Fruit fly (Drosophila melanogaster) whole organism, embryonic: ENCODE results near the gene CG4629.

Experiments used
- ATbp ChIP-seq: fragments of 200-800 bp; sonication (Bioruptor generic); optimal IDR thresholded peaks from 2 replicates; lab custom pipeline; 2017; ENCODE audit warnings: missing biosample characterization, mild to moderate bottlenecking, missing genetic modification characterization, missing genetic modification reagents
- B-H1 ChIP-seq: fragments of 200-800 bp; sonication (Bioruptor generic); IDR thresholded peaks from 3 replicates; pipeline ENCODE4 v1.3.6; 2022; ENCODE audit warnings: missing biosample characterization, missing genetic modification characterization
- BtbVII ChIP-seq: fragments of 200-800 bp; sonication (Bioruptor generic); optimal IDR thresholded peaks from 3 replicates; lab custom pipeline; 2017; ENCODE audit warnings: missing biosample characterization, mild to moderate bottlenecking, missing genetic modification characterization
- CG10209 ChIP-seq: fragments of 200-800 bp; sonication (Bioruptor generic); optimal IDR thresholded peaks from 3 replicates; lab custom pipeline; 2017; ENCODE audit warnings: missing biosample characterization, mild to moderate bottlenecking, missing genetic modification characterization, missing genetic modification reagents
- CG10321 ChIP-seq: fragments of 200-800 bp; sonication (Bioruptor generic); IDR thresholded peaks from 2 replicates; pipeline ENCODE4 v1.3.6; 2022; ENCODE audit warnings: missing biosample characterization, missing genetic modification characterization
- CG10366 ChIP-seq: fragments of 200-800 bp; sonication (Bioruptor generic); IDR thresholded peaks from 2 replicates; pipeline ENCODE4 v1.3.6; 2022; ENCODE audit warnings: missing biosample characterization, missing genetic modification characterization
- CG11695 ChIP-seq: fragments of 200-800 bp; sonication (Bioruptor generic); IDR thresholded peaks from 3 replicates; pipeline ENCODE4 v1.3.6; 2022; ENCODE audit warnings: missing biosample characterization, missing genetic modification characterization
- CG1233 ChIP-seq: fragments of 200-800 bp; sonication (Bioruptor generic); optimal IDR thresholded peaks from 4 replicates; lab custom pipeline; 2018; ENCODE audit warnings: missing biosample characterization, mild to moderate bottlenecking, missing genetic modification characterization
- CG13775 ChIP-seq: fragments of 200-800 bp; sonication (Bioruptor generic); optimal IDR thresholded peaks from 3 replicates; lab custom pipeline; 2017; ENCODE audit warnings: missing biosample characterization, mild to moderate bottlenecking, missing genetic modification characterization
- CG15601 ChIP-seq: fragments of 200-800 bp; sonication (Bioruptor generic); optimal IDR thresholded peaks from 3 replicates; lab custom pipeline; 2019; ENCODE audit warnings: missing biosample characterization, mild to moderate bottlenecking, missing genetic modification characterization, moderate library complexity
- CG16779 ChIP-seq: fragments of 200-800 bp; sonication (Bioruptor generic); IDR thresholded peaks from 2 replicates; pipeline ENCODE4 v1.3.6; 2022; ENCODE audit warnings: missing biosample characterization, missing genetic modification characterization
- CG17328 ChIP-seq: fragments of 200-800 bp; sonication (Bioruptor generic); IDR thresholded peaks from 2 replicates; pipeline ENCODE4 v1.3.6; 2022; ENCODE audit warnings: missing biosample characterization, missing genetic modification characterization
- CG17612 ChIP-seq: fragments of 200-800 bp; sonication (Bioruptor generic); IDR thresholded peaks from 2 replicates; pipeline ENCODE4 v1.3.6; 2022; ENCODE audit warnings: missing biosample characterization, missing genetic modification characterization
- CG18262 ChIP-seq: fragments of 200-800 bp; optimal IDR thresholded peaks from 3 replicates; lab custom pipeline; 2019; ENCODE audit warnings: missing biosample characterization, mild to moderate bottlenecking, missing genetic modification characterization, moderate library complexity
- CG18599 ChIP-seq: fragments of 200-800 bp; sonication (Bioruptor generic); optimal IDR thresholded peaks from 3 replicates; lab custom pipeline; 2017; ENCODE audit warnings: missing biosample characterization, missing genetic modification characterization, mild to moderate bottlenecking, moderate library complexity, missing genetic modification reagents
- CG32772 ChIP-seq: fragments of 200-800 bp; sonication (Bioruptor generic); IDR thresholded peaks from 2 replicates; pipeline ENCODE4 v1.3.6; 2022; ENCODE audit warnings: missing biosample characterization, missing genetic modification characterization
- CG4424 ChIP-seq: fragments of 200-800 bp; sonication (Bioruptor generic); optimal IDR thresholded peaks from 3 replicates; lab custom pipeline; 2016; ENCODE audit warnings: missing biosample characterization, missing genetic modification characterization
- CG4617 ChIP-seq: fragments of 200-800 bp; sonication (Bioruptor generic); optimal IDR thresholded peaks from 3 replicates; lab custom pipeline; 2016; ENCODE audit warnings: missing biosample characterization, missing genetic modification characterization, borderline replicate concordance
- CG5953 ChIP-seq: fragments of 200-800 bp; sonication (Bioruptor generic); IDR thresholded peaks from 2 replicates; pipeline ENCODE4 v1.3.6; 2022; ENCODE audit warnings: missing biosample characterization, missing genetic modification characterization
- CG6175 ChIP-seq: fragments of 200-800 bp; sonication (Bioruptor generic); IDR thresholded peaks from 3 replicates; pipeline ENCODE4 v1.3.6; 2022; ENCODE audit warnings: missing biosample characterization, missing genetic modification characterization
- CG9727 ChIP-seq: fragments of 200-800 bp; sonication (Bioruptor generic); optimal IDR thresholded peaks from 3 replicates; lab custom pipeline; 2017; ENCODE audit warnings: missing biosample characterization, mild to moderate bottlenecking, missing genetic modification characterization
- Dref ChIP-seq: fragments of 200-800 bp; sonication (Bioruptor generic); IDR thresholded peaks from 2 replicates; pipeline ENCODE4 v1.3.6; 2022; ENCODE audit warnings: missing biosample characterization, missing genetic modification characterization
- Elba2 ChIP-seq: fragments of 200-800 bp; sonication (Bioruptor generic); optimal IDR thresholded peaks from 3 replicates; lab custom pipeline; 2016; ENCODE audit warnings: missing biosample characterization, missing genetic modification characterization
- Fer1 ChIP-seq: fragments of 200-800 bp; sonication (Bioruptor generic); optimal IDR thresholded peaks from 2 replicates; lab custom pipeline; 2017; ENCODE audit warnings: missing biosample characterization, mild to moderate bottlenecking, missing genetic modification characterization
- Hey ChIP-seq: fragments of 200-800 bp; sonication (Bioruptor generic); optimal IDR thresholded peaks from 3 replicates; lab custom pipeline; 2018; ENCODE audit warnings: missing biosample characterization, mild to moderate bottlenecking, missing genetic modification characterization
- Hsf ChIP-seq: fragments of 200-800 bp; sonication (Bioruptor generic); optimal IDR thresholded peaks from 3 replicates; lab custom pipeline; 2016; ENCODE audit warnings: missing biosample characterization, missing genetic modification characterization
- Myb ChIP-seq: fragments of 200-800 bp; sonication (Bioruptor generic); optimal IDR thresholded peaks from 2 replicates; lab custom pipeline; 2016; ENCODE audit warnings: missing biosample characterization, missing genetic modification characterization
- Opbp ChIP-seq: fragments of 200-800 bp; sonication (Bioruptor generic); IDR thresholded peaks from 3 replicates; pipeline ENCODE4 v1.3.6; 2022; ENCODE audit warnings: missing biosample characterization, missing genetic modification characterization; ENCODE audit not compliant: partially characterized antibody
- Optix ChIP-seq: fragments of 200-800 bp; sonication (Bioruptor generic); IDR thresholded peaks from 3 replicates; pipeline ENCODE4 v1.3.6; 2022; ENCODE audit warnings: missing biosample characterization, missing genetic modification characterization
- Stat92E ChIP-seq, 3 experiments: fragments of >200 bp in 2 of 3; fragments of 200-800 bp in 1 of 3; sonication (Bioruptor generic) in 1 of 3; optimal IDR thresholded peaks; 2 replicates each; lab custom pipeline; 2017 to 2019; ENCODE audit warnings: missing biosample characterization in 3 of 3, missing genetic modification characterization in 3 of 3, mild to moderate bottlenecking in 1 of 3, moderate library complexity in 1 of 3
- bowl ChIP-seq: fragments of 200-800 bp; sonication (Bioruptor generic); IDR thresholded peaks from 2 replicates; pipeline ENCODE4 v1.3.6; 2022; ENCODE audit warnings: missing biosample characterization, missing genetic modification characterization
- btn ChIP-seq: fragments of 200-800 bp; sonication (Bioruptor generic); optimal IDR thresholded peaks from 2 replicates; lab custom pipeline; 2016; ENCODE audit warnings: missing biosample characterization, missing genetic modification characterization
- chm ChIP-seq: fragments of 200-800 bp; sonication (Bioruptor generic); IDR thresholded peaks from 2 replicates; pipeline ENCODE4 v1.3.6; 2022; ENCODE audit warnings: missing biosample characterization, missing genetic modification characterization
- chn ChIP-seq: fragments of 200-800 bp; sonication (Bioruptor generic); optimal IDR thresholded peaks from 2 replicates; lab custom pipeline; 2016; ENCODE audit warnings: missing biosample characterization, missing genetic modification characterization
- croc ChIP-seq: fragments of 200-800 bp; sonication (Bioruptor generic); conservative IDR thresholded peaks from 3 replicates; pipeline ENCODE4 v1.3.6; 2022; ENCODE audit warnings: missing biosample characterization, missing genetic modification characterization
- crp ChIP-seq, 2 experiments: fragments of 200-800 bp; sonication (Bioruptor generic); optimal IDR thresholded peaks; 2 replicates in 1 of 2; 3 replicates in 1 of 2; lab custom pipeline; 2017; ENCODE audit warnings: missing biosample characterization in 2 of 2, missing genetic modification characterization in 2 of 2, mild to moderate bottlenecking in 1 of 2, moderate library complexity in 1 of 2
- fd96Cb ChIP-seq: fragments of 200-800 bp; sonication (Bioruptor generic); optimal IDR thresholded peaks from 2 replicates; lab custom pipeline; 2018; ENCODE audit warnings: missing biosample characterization, mild to moderate bottlenecking, missing genetic modification characterization, moderate library complexity
- jing ChIP-seq: fragments of 200-800 bp; sonication (Bioruptor generic); optimal IDR thresholded peaks from 2 replicates; lab custom pipeline; 2018; ENCODE audit warnings: missing biosample characterization, mild to moderate bottlenecking, missing genetic modification characterization
- klu ChIP-seq: fragments of 200-800 bp; sonication (Bioruptor generic); IDR thresholded peaks from 2 replicates; pipeline ENCODE4 v1.3.6; 2022; ENCODE audit warnings: missing biosample characterization, missing genetic modification characterization
- lov ChIP-seq, 2 experiments: fragments of 200-800 bp in 1 of 2; fragments of >200 bp in 1 of 2; sonication (Bioruptor generic) in 1 of 2; IDR thresholded peaks in 1 of 2; optimal IDR thresholded peaks in 1 of 2; 2 replicates in 1 of 2; 3 replicates in 1 of 2; pipeline versions ENCODE4 v1.3.6 to Lab custom; 2017 to 2022; ENCODE audit warnings: missing biosample characterization in 1 of 2, missing genetic modification characterization in 1 of 2
- maf-S ChIP-seq: fragments of 200-800 bp; sonication (Bioruptor generic); optimal IDR thresholded peaks from 2 replicates; lab custom pipeline; 2016; ENCODE audit warnings: missing biosample characterization, missing genetic modification characterization
- mirr ChIP-seq: fragments of 200-800 bp; sonication (Bioruptor generic); optimal IDR thresholded peaks from 3 replicates; lab custom pipeline; 2018; ENCODE audit warnings: missing biosample characterization, mild to moderate bottlenecking, missing genetic modification characterization
- peb ChIP-seq: fragments of 200-800 bp; sonication (Bioruptor generic); IDR thresholded peaks from 2 replicates; pipeline ENCODE4 v1.3.6; 2022; ENCODE audit warnings: missing biosample characterization, missing genetic modification characterization
- pho ChIP-seq: fragments of 200-800 bp; sonication (Bioruptor generic); optimal IDR thresholded peaks from 2 replicates; lab custom pipeline; 2016; ENCODE audit warnings: missing biosample characterization, missing genetic modification characterization
- row ChIP-seq: fragments of 200-800 bp; sonication (Bioruptor generic); IDR thresholded peaks from 3 replicates; pipeline ENCODE4 v1.3.6; 2022; ENCODE audit warnings: missing biosample characterization, missing genetic modification characterization
- sd ChIP-seq: fragments of 200-800 bp; sonication (Bioruptor generic); optimal IDR thresholded peaks from 3 replicates; lab custom pipeline; 2018; ENCODE audit warnings: missing biosample characterization, mild to moderate bottlenecking, missing genetic modification characterization, moderate library complexity
- sens ChIP-seq: fragments of 200-800 bp; sonication (Bioruptor generic); peaks from one replicate; lab custom pipeline; 2016; ENCODE audit warnings: missing biosample characterization, missing genetic modification characterization
- sob ChIP-seq: fragments of 200-800 bp; sonication (Bioruptor generic); IDR thresholded peaks from 2 replicates; pipeline ENCODE4 v1.3.6; 2022; ENCODE audit warnings: missing biosample characterization, missing genetic modification characterization
- trem ChIP-seq: fragments of 200-800 bp; optimal IDR thresholded peaks from 3 replicates; lab custom pipeline; 2019; ENCODE audit warnings: missing biosample characterization, mild to moderate bottlenecking, missing genetic modification characterization, moderate library complexity
- tx ChIP-seq: fragments of 200-800 bp; sonication (Bioruptor generic); optimal IDR thresholded peaks from 2 replicates; lab custom pipeline; 2016; ENCODE audit warnings: missing biosample characterization, missing genetic modification characterization
- wdn ChIP-seq: fragments of 200-800 bp; sonication (Bioruptor generic); IDR thresholded peaks from 2 replicates; pipeline ENCODE4 v1.3.6; 2022; ENCODE audit warnings: missing biosample characterization, missing genetic modification characterization
- z ChIP-seq: fragments of 200-800 bp; sonication (Bioruptor generic); IDR thresholded peaks from 3 replicates; pipeline ENCODE4 v1.3.6; 2022; ENCODE audit warnings: missing biosample characterization, missing genetic modification characterization

CG4629 gene

dm6 chr2L:1094724-1095123, 7.6 kb downstream of the CG4629 start (continued):
- TF ChIP-seq klu (GFP tag; lab: Robert Waterston, UW) (no peak), CG10366 (no peak), lov (optimal IDR thresholded peaks at IDR 0.05; lab: Kevin White, UChicago) (no peak), lov (GFP tag; IDR thresholded peaks at IDR 0.05; lab: Robert Waterston, UW) (no peak), CG17612 (GFP tag; lab: Robert Waterston, UW) (no peak), Optix (0 out of 3 replicates have a peak, but pooled peaks have one; percentile 6), Myb (GFP tag; lab: Kevin White, UChicago) (no peak), fd96Cb (no peak), B-H1 (GFP tag; lab: Robert Waterston, UW) (no peak), ATbp (peak; percentile 87), CG10209 (GFP tag; lab: Kevin White, UChicago) (peak; percentile 48), pho (GFP tag; lab: Kevin White, UChicago) (no peak), CG1233 (GFP tag; lab: Kevin White, UChicago) (peak; percentile 12), Opbp (GFP tag; lab: Robert Waterston, UW) (no peak), btn (GFP tag; lab: Kevin White, UChicago) (no peak), CG15601 (peak; percentile 9), Fer1 (GFP tag; lab: Kevin White, UChicago) (peak; percentile 54), CG6175 (GFP tag; lab: Robert Waterston, UW) (no peak), z (no peak), peb (GFP tag; lab: Robert Waterston, UW) (no peak), CG11695 (GFP tag; lab: Robert Waterston, UW) (no peak), tx (no peak), Dref (no peak), Elba2 (GFP tag; lab: Kevin White, UChicago) (no peak), chn (GFP tag; lab: Kevin White, UChicago) (no peak), CG4424 (GFP tag; lab: Kevin White, UChicago) (no peak), CG18599 (GFP tag; lab: Kevin White, UChicago) (peak; percentile 37), sens (peak; percentile 44), CG13775 (GFP tag; lab: Kevin White, UChicago) (no peak), CG17328 (GFP tag; lab: Robert Waterston, UW) (no peak), Stat92E (GFP tag; optimal IDR thresholded peaks at IDR 0.05; lab: Kevin White, UChicago) (no peak), trem (no peak), row (no peak), CG32772 (no peak), bowl (no peak), chm (GFP tag; lab: Robert Waterston, UW) (no peak), CG5953 (peak; percentile 60; the same call in 1 of the 2 replicates), wdn (GFP tag; lab: Robert Waterston, UW) (no peak), Hey (peak; percentile 17), mirr (GFP tag; lab: Kevin White, UChicago) (no peak), croc (GFP tag; lab: Robert Waterston, UW) (no peak), CG18262 (tag; lab: Kevin White, UChicago) (no peak), crp (GFP tag; optimal IDR thresholded peaks at IDR 0.05; lab: Kevin White, UChicago) (no peak), CG16779 (no peak), CG10321 (GFP tag; lab: Robert Waterston, UW) (no peak), CG9727 (GFP tag; lab: Kevin White, UChicago) (peak; percentile 16), sob (GFP tag; lab: Robert Waterston, UW) (peak; percentile 35; the same call in 1 of the 2 replicates), CG4617 (GFP tag; lab: Kevin White, UChicago) (no peak), maf-S (no peak), BtbVII (GFP tag; lab: Kevin White, UChicago) (no peak), jing (GFP tag; lab: Kevin White, UChicago) (no peak), Hsf (GFP tag; lab: Kevin White, UChicago) (no peak), sd (tag; lab: Kevin White, UChicago) (peak; percentile 5)
